Worm (Caenorhabditis elegans) whole organism, midembryonic: ENCODE data around the gene T05E12.8.

Source experiments
- T22C8.4 ChIP-seq: fragments of 200-800 bp; sonication (Bioruptor generic); IDR thresholded peaks from 2 replicates; pipeline ENCODE4 v1.3.6; 2022; ENCODE audit warnings: missing genetic modification characterization, missing compliant biosample characterization
- cog-1 ChIP-seq: sonication (generic microtip); optimal IDR thresholded peaks from 2 replicates; lab custom pipeline; 2016; ENCODE audit warnings: missing genetic modification characterization, missing compliant biosample characterization
- flt-1 ChIP-seq: fragments of 200-800 bp; sonication (Bioruptor generic); IDR thresholded peaks from 2 replicates; pipeline ENCODE4 v1.3.6; 2022; ENCODE audit warnings: missing genetic modification characterization, missing compliant biosample characterization
- klf-2 ChIP-seq: fragments of 200-800 bp; sonication (Bioruptor generic); conservative IDR thresholded peaks from 2 replicates; pipeline ENCODE4 v1.3.6; 2022; ENCODE audit warnings: missing genetic modification reagents, missing genetic modification characterization, missing compliant biosample characterization
- med-1 ChIP-seq: sonication (generic microtip); optimal IDR thresholded peaks from 2 replicates; lab custom pipeline; 2017; ENCODE audit warnings: missing genetic modification characterization, mild to moderate bottlenecking, missing compliant biosample characterization, antibody characterized with exemption, missing genetic modification reagents; ENCODE audit not compliant: insufficient read depth
- ref-1 ChIP-seq: fragments of 200-800 bp; sonication (Bioruptor generic); conservative IDR thresholded peaks from 2 replicates; pipeline ENCODE4 v1.3.6; 2022; ENCODE audit warnings: missing genetic modification reagents, missing genetic modification characterization, missing compliant biosample characterization
- tab-1 ChIP-seq: fragments of 200-800 bp; sonication (Bioruptor generic); IDR thresholded peaks from 2 replicates; pipeline ENCODE4 v1.3.6; 2022; ENCODE audit warnings: missing genetic modification characterization, missing compliant biosample characterization
- ztf-23 ChIP-seq: fragments of 200-800 bp; sonication (Bioruptor generic); IDR thresholded peaks from 2 replicates; pipeline ENCODE4 v1.3.6; 2022; ENCODE audit warnings: missing genetic modification reagents, missing genetic modification characterization, missing compliant biosample characterization
- ztf-29 ChIP-seq: fragments of 200-800 bp; sonication (Bioruptor generic); IDR thresholded peaks from 2 replicates; pipeline ENCODE4 v1.3.6; 2022; ENCODE audit warnings: missing genetic modification reagents, missing genetic modification characterization, missing compliant biosample characterization

DNA sequence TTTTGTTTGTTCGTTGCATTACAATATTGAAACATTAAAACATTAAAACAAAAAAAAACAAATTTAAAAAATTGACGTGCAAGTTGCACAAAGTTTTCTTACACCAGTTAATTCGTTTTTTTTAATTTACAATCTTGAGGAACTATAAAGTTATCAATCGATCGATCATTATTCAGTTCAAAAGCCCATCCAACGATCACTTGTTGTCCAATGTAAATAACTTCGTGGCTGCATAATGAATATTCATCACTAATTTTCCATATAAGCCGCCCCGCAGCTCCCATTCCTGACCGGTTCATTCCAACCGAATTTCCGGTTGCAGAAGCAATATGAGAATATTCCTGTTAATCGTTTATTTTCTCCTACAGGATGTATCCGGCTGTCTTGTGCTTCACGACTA lies 26.7 kb upstream of the T05E12.8 start, which contains the start of gene hpo-33:
- no peak for TF ChIP-seq ztf-23 (GFP tag; lab: Robert Waterston, UW)
- no peak for TF ChIP-seq T22C8.4 (GFP tag; lab: Robert Waterston, UW)
- TF ChIP-seq flt-1 (GFP tag; lab: Robert Waterston, UW): no peak
- TF ChIP-seq cog-1 (tag; lab: Kevin White, UChicago): no peak
- TF ChIP-seq ztf-29 (GFP tag; lab: Robert Waterston, UW): no peak
- TF ChIP-seq ref-1: no peak
- no peak for TF ChIP-seq tab-1 (GFP tag; lab: Robert Waterston, UW)
- no peak for TF ChIP-seq klf-2 (GFP tag; lab: Robert Waterston, UW)
- no peak for TF ChIP-seq med-1 (GFP tag; lab: Kevin White, UChicago)
